Worm (Caenorhabditis elegans) whole organism, early embryonic: ENCODE measurements around the gene ethe-1.

Experiments used
- ceh-13 ChIP-seq: fragments of 200-800 bp; sonication (Bioruptor generic); optimal IDR thresholded peaks from 2 replicates; lab custom pipeline; 2018; ENCODE audit warnings: mild to moderate bottlenecking, missing genetic modification characterization, missing compliant biosample characterization
- flt-1 ChIP-seq: fragments of 200-800 bp; sonication (Bioruptor generic); IDR thresholded peaks from 2 replicates; pipeline ENCODE4 v1.3.6; 2022; ENCODE audit warnings: missing genetic modification characterization, missing compliant biosample characterization
- tbx-37 ChIP-seq: fragments of 200-800 bp; sonication (Bioruptor generic); conservative IDR thresholded peaks from 2 replicates; pipeline ENCODE4 v1.3.6; 2022; ENCODE audit warnings: missing genetic modification reagents, missing genetic modification characterization, missing compliant biosample characterization
- tra-4 ChIP-seq: sonication (generic microtip); optimal IDR thresholded peaks from 2 replicates; lab custom pipeline; 2017; ENCODE audit warnings: missing genetic modification characterization, missing compliant biosample characterization

DNA sequence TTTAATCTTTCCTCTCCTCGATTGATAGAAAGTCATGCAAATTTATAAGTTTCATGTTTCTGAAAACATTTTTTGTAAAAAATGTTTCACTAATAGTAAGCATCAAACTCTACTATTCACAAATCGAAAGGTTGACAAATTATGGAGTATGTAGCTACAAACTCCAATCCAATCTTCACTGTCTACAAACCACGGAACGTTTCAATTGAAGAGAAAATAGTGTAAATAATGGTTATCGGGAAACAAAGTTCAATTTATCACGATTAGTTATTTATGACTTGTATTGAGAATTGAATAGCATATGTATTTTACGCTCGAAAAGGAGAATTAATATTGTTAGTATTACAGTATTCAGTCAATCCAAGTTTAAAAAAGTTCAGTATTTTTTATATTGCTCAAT lies 8.9 kb downstream of the ethe-1 start:
- TF ChIP-seq flt-1 (GFP tag; lab: Robert Waterston, UW) (no peak), ceh-13 (GFP tag; lab: Kevin White, UChicago) (no peak), tra-4 (tag; lab: Kevin White, UChicago) (no peak), tbx-37 (GFP tag; lab: Robert Waterston, UW) (no peak)
